Worm (Caenorhabditis elegans) whole organism, L4 larva: ENCODE data around the gene ttr-46.

Experiments
- F44E2.7 ChIP-seq: fragments of 200-800 bp; sonication (Bioruptor generic); IDR thresholded peaks from 2 replicates; pipeline ENCODE4 v2.1.2; 2022; ENCODE audit warnings: missing genetic modification characterization, missing compliant biosample characterization
- T20F7.1 ChIP-seq: fragments of 200-800 bp; sonication (Bioruptor generic); optimal IDR thresholded peaks from 2 replicates; lab custom pipeline; 2018; ENCODE audit warnings: mild to moderate bottlenecking, missing genetic modification characterization, missing compliant biosample characterization
- ama-1 ChIP-seq: fragments of 150-350 bp; optimal IDR thresholded peaks from 2 replicates; lab custom pipeline; 2014; ENCODE audit warnings: inconsistent platforms, mixed read lengths
- attf-4 ChIP-seq: sonication (generic microtip); optimal IDR thresholded peaks from 3 replicates; lab custom pipeline; 2017; ENCODE audit warnings: missing biosample characterization, missing genetic modification characterization
- ceh-28 ChIP-seq: fragments of 150-350 bp; optimal IDR thresholded peaks from 2 replicates; lab custom pipeline; 2014; ENCODE audit warnings: missing biosample characterization, missing genetic modification reagents, missing genetic modification characterization
- cey-2 ChIP-seq: sonication (generic microtip); optimal IDR thresholded peaks from 3 replicates; lab custom pipeline; 2017; ENCODE audit warnings: missing genetic modification characterization, mild to moderate bottlenecking, missing compliant biosample characterization, antibody characterized with exemption, borderline replicate concordance; ENCODE audit not compliant: insufficient read depth
- ctbp-1 ChIP-seq: fragments of 200-800 bp; sonication (Bioruptor generic); IDR thresholded peaks from 2 replicates; pipeline ENCODE4 v1.3.6; 2022; ENCODE audit warnings: missing genetic modification reagents, missing genetic modification characterization, missing compliant biosample characterization
- daf-16 ChIP-seq, 3 experiments: sonication (generic microtip); optimal IDR thresholded peaks; 2 replicates each; lab custom pipeline; 2016 to 2017; ENCODE audit warnings: missing genetic modification characterization in 3 of 3, missing genetic modification reagents in 3 of 3, mild to moderate bottlenecking in 2 of 3, missing compliant biosample characterization in 2 of 3, missing biosample characterization in 1 of 3, moderate library complexity in 1 of 3
- dmd-6 ChIP-seq: fragments of 200-800 bp; sonication (Bioruptor generic); IDR thresholded peaks from 2 replicates; pipeline ENCODE4 v1.3.6; 2022; ENCODE audit warnings: missing genetic modification reagents, missing genetic modification characterization, missing compliant biosample characterization
- dpl-1 ChIP-seq: fragments of 150-350 bp; optimal IDR thresholded peaks from 2 replicates; lab custom pipeline; 2014; ENCODE audit warnings: missing biosample characterization, missing genetic modification reagents, missing genetic modification characterization
- dve-1 ChIP-seq: sonication (generic microtip); optimal IDR thresholded peaks from 2 replicates; lab custom pipeline; 2017; ENCODE audit warnings: antibody characterized with exemption, mild to moderate bottlenecking, missing genetic modification characterization, missing compliant biosample characterization; ENCODE audit not compliant: insufficient read depth
- egl-43 ChIP-seq: fragments of 200-800 bp; sonication (Bioruptor generic); IDR thresholded peaks from 2 replicates; pipeline ENCODE4 v1.3.6; 2022; ENCODE audit warnings: missing genetic modification reagents, missing genetic modification characterization, missing compliant biosample characterization
- gei-8 ChIP-seq: fragments of 200-800 bp; sonication (Bioruptor generic); optimal IDR thresholded peaks from 2 replicates; lab custom pipeline; 2018; ENCODE audit warnings: mild to moderate bottlenecking, missing genetic modification characterization, missing compliant biosample characterization
- hlh-11 ChIP-seq: fragments of 200-800 bp; sonication (Bioruptor generic); optimal IDR thresholded peaks from 2 replicates; lab custom pipeline; 2018; ENCODE audit warnings: mild to moderate bottlenecking, missing genetic modification characterization, missing compliant biosample characterization
- hlh-30 ChIP-seq: sonication (generic microtip); optimal IDR thresholded peaks from 2 replicates; lab custom pipeline; 2017; ENCODE audit warnings: antibody characterized with exemption, mild to moderate bottlenecking, missing genetic modification characterization, missing compliant biosample characterization; ENCODE audit not compliant: insufficient read depth
- hmg-1.1 ChIP-seq: fragments of 200-800 bp; sonication (Bioruptor generic); IDR thresholded peaks from 2 replicates; pipeline ENCODE4 v1.3.6; 2022; ENCODE audit warnings: missing genetic modification reagents, missing genetic modification characterization, missing compliant biosample characterization
- lin-13 ChIP-seq: fragments of 150-350 bp; optimal IDR thresholded peaks from 2 replicates; lab custom pipeline; 2014; ENCODE audit warnings: missing biosample characterization, missing genetic modification reagents, missing genetic modification characterization
- lin-38 ChIP-seq: fragments of 200-800 bp; sonication (Bioruptor generic); IDR thresholded peaks from 2 replicates; pipeline ENCODE4 v1.3.6; 2022; ENCODE audit warnings: missing genetic modification reagents, missing genetic modification characterization, missing compliant biosample characterization
- lsy-2 ChIP-seq, 2 experiments: fragments of 150-350 bp in 1 of 2; sonication (generic microtip) in 1 of 2; optimal IDR thresholded peaks; 2 replicates each; lab custom pipeline; 2014 to 2017; ENCODE audit warnings: missing biosample characterization in 2 of 2, missing genetic modification characterization in 2 of 2
- mdl-1 ChIP-seq, 2 experiments: fragments of 150-350 bp in 1 of 2; sonication (generic microtip) in 1 of 2; optimal IDR thresholded peaks; 2 replicates each; lab custom pipeline; 2014 to 2017; ENCODE audit warnings: missing biosample characterization in 2 of 2, missing genetic modification characterization in 2 of 2
- mep-1 ChIP-seq: fragments of 150-350 bp; sonication (generic microtip); optimal IDR thresholded peaks from 3 replicates; lab custom pipeline; 2014; ENCODE audit warnings: missing biosample characterization, missing genetic modification characterization
- mes-2 ChIP-seq: sonication (generic microtip); optimal IDR thresholded peaks from 2 replicates; lab custom pipeline; 2016; ENCODE audit warnings: missing genotype, mild to moderate bottlenecking, missing genetic modification characterization, missing compliant biosample characterization; ENCODE audit not compliant: poor library complexity, severe bottlenecking
- mxl-3 ChIP-seq: fragments of 200-800 bp; sonication (Bioruptor generic); optimal IDR thresholded peaks from 2 replicates; lab custom pipeline; 2018; ENCODE audit warnings: mild to moderate bottlenecking, missing genetic modification characterization, missing compliant biosample characterization
- nhr-11 ChIP-seq: fragments of 150-350 bp; optimal IDR thresholded peaks from 2 replicates; lab custom pipeline; 2014; ENCODE audit warnings: missing biosample characterization, missing genetic modification characterization
- nhr-28 ChIP-seq: fragments of 150-350 bp; optimal IDR thresholded peaks from 2 replicates; lab custom pipeline; 2014; ENCODE audit warnings: missing biosample characterization, missing genetic modification characterization
- nhr-42 ChIP-seq: fragments of 200-800 bp; sonication (Bioruptor generic); IDR thresholded peaks from 2 replicates; pipeline ENCODE4 v1.3.6; 2022; ENCODE audit warnings: missing genetic modification characterization, missing compliant biosample characterization
- nhr-48 ChIP-seq: sonication (generic microtip); optimal IDR thresholded peaks from 2 replicates; lab custom pipeline; 2016; ENCODE audit warnings: mild to moderate bottlenecking, missing genetic modification characterization, missing compliant biosample characterization
- nhr-6 ChIP-seq: fragments of 150-350 bp; optimal IDR thresholded peaks from 2 replicates; lab custom pipeline; 2014; ENCODE audit warnings: missing biosample characterization, missing genetic modification characterization
- nhr-76 ChIP-seq: fragments of 150-350 bp; optimal IDR thresholded peaks from 2 replicates; lab custom pipeline; 2014; ENCODE audit warnings: missing biosample characterization, missing genetic modification characterization
- pha-4 ChIP-seq, 2 experiments: fragments of 150-350 bp in 1 of 2; fragments of 200-800 bp in 1 of 2; sonication (Bioruptor generic) in 1 of 2; IDR thresholded peaks in 1 of 2; optimal IDR thresholded peaks in 1 of 2; 2 replicates each; pipeline versions ENCODE4 v1.3.6 to Lab custom; 2014 to 2022; ENCODE audit warnings: missing genetic modification characterization in 2 of 2, missing genetic modification reagents in 2 of 2, missing biosample characterization in 1 of 2, missing compliant biosample characterization in 1 of 2
- pqm-1 ChIP-seq: sonication (generic microtip); optimal IDR thresholded peaks from 2 replicates; lab custom pipeline; 2017; ENCODE audit warnings: missing biosample characterization, missing genetic modification characterization
- tra-1 ChIP-seq: fragments of 200-800 bp; sonication (Bioruptor generic); IDR thresholded peaks from 2 replicates; pipeline ENCODE4 v1.3.6; 2022; ENCODE audit warnings: missing genetic modification reagents, missing genetic modification characterization, missing compliant biosample characterization
- unc-130 ChIP-seq: sonication (generic microtip); optimal IDR thresholded peaks from 2 replicates; lab custom pipeline; 2016; ENCODE audit warnings: missing genetic modification reagents, missing genetic modification characterization, missing compliant biosample characterization
- zag-1 ChIP-seq: fragments of 150-350 bp; optimal IDR thresholded peaks from 2 replicates; lab custom pipeline; 2014; ENCODE audit warnings: missing biosample characterization, missing genetic modification characterization
- zip-11 ChIP-seq: fragments of 200-800 bp; sonication (Bioruptor generic); IDR thresholded peaks from 2 replicates; pipeline ENCODE4 v1.3.6; 2022; ENCODE audit warnings: missing genetic modification characterization, missing compliant biosample characterization
- ztf-11 ChIP-seq: fragments of 150-350 bp; optimal IDR thresholded peaks from 2 replicates; lab custom pipeline; 2014; ENCODE audit warnings: missing biosample characterization, missing genetic modification characterization
- ztf-7 ChIP-seq: fragments of 150-350 bp; optimal IDR thresholded peaks from 2 replicates; lab custom pipeline; 2014; ENCODE audit warnings: missing biosample characterization, missing genetic modification characterization

Gene ttr-46

ce11 chrV:9983529-9983928 lies 32.5 kb downstream of the ttr-46 start (continued):
- TF ChIP-seq hmg-1.1 (GFP tag; lab: Robert Waterston, UW) (0 out of 2 replicates have a peak, but pooled peaks have one; percentile 24), tra-1 (GFP tag; lab: Robert Waterston, UW) (0 out of 2 replicates have a peak, but pooled peaks have one; percentile 57), hlh-11 (tag; lab: Kevin White, UChicago) (peak; percentile 22), nhr-76 (tag; lab: Kevin White, UChicago) (no peak), attf-4 (tag; lab: Kevin White, UChicago) (no peak), lin-38 (GFP tag; lab: Robert Waterston, UW) (0 out of 2 replicates have a peak, but pooled peaks have one; percentile 34), unc-130 (GFP tag; lab: Kevin White, UChicago) (no peak), ctbp-1 (GFP tag; lab: Robert Waterston, UW) (no peak), ztf-7 (tag; lab: Kevin White, UChicago) (no peak), zip-11 (GFP tag; lab: Robert Waterston, UW) (no peak), egl-43 (GFP tag; lab: Robert Waterston, UW) (0 out of 2 replicates have a peak, but pooled peaks have one; percentile 20), cey-2 (tag; lab: Kevin White, UChicago) (no peak), dpl-1 (no peak), dmd-6 (GFP tag; lab: Robert Waterston, UW) (peak; percentile 11; the same call in 1 of the 2 replicates), nhr-11 (tag; lab: Kevin White, UChicago) (no peak), nhr-48 (tag; lab: Kevin White, UChicago) (no peak), ztf-11 (tag; lab: Kevin White, UChicago) (no peak)

DNA sequence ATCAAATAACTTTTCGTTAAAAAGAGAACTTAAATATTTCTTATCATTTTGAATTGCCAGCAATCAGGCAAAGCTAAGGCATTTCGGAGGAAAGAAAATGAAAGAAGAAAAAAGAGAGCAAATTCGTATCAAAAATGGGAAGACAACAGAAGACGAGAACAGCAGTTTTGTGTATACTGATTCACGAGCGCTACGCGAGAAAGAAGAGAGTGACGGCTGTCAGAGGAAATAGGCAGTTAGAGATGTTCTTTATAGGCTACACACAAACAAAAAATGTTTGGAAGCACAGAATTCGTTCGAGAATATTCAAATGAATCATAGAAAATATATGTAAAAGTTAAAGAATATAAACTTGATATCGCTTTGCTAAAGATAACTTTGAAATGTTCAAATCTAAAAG lies 33.8 kb downstream of the ttr-46 start:
- TF ChIP-seq lin-13 (GFP tag; lab: Kevin White, UChicago) (peak; percentile 16), ceh-28 (tag; lab: Kevin White, UChicago) (no peak), T20F7.1 (GFP tag; lab: Kevin White, UChicago) (peak; percentile 19), mxl-3 (GFP tag; lab: Kevin White, UChicago) (no peak), F44E2.7 (GFP tag; lab: Robert Waterston, UW) (no peak), nhr-42 (no peak), daf-16 (GFP tag; optimal IDR thresholded peaks at IDR 0.05; lab: Kevin White, UChicago) (no peak), daf-16 (tag; optimal IDR thresholded peaks at IDR 0.05; lab: Kevin White, UChicago) (peak; percentile 70), dmd-6 (GFP tag; lab: Robert Waterston, UW) (peak; percentile 59), nhr-11 (tag; lab: Kevin White, UChicago) (peak; percentile 90), pqm-1 (tag; lab: Kevin White, UChicago) (peak; percentile 42), hlh-30 (tag; lab: Kevin White, UChicago) (peak; percentile 53), nhr-28 (tag; lab: Kevin White, UChicago) (peak; percentile 98), dve-1 (peak; percentile 74), mes-2 (tag; lab: Kevin White, UChicago) (peak; percentile 13), hlh-11 (tag; lab: Kevin White, UChicago) (peak; percentile 52), pha-4 (GFP tag; IDR thresholded peaks at IDR 0.05; lab: Robert Waterston, UW) (no peak), pha-4 (tag; optimal IDR thresholded peaks at IDR 0.05; lab: Kevin White, UChicago) (peak; percentile 6), gei-8 (GFP tag; lab: Kevin White, UChicago) (no peak), ztf-7 (tag; lab: Kevin White, UChicago) (peak; percentile 25), mdl-1 (tag; optimal IDR thresholded peaks at IDR 0.05; lab: Kevin White, UChicago) (peak in 1 of 2 experiments; percentile 27), lsy-2 (tag; optimal IDR thresholded peaks at IDR 0.05; lab: Kevin White, UChicago) (peak in 1 of 2 experiments; percentile 15), mep-1 (peak; percentile 40), zag-1 (tag; lab: Kevin White, UChicago) (no peak), ama-1 (no peak), nhr-6 (tag; lab: Kevin White, UChicago) (peak; percentile 2)
